Worm (Caenorhabditis elegans) whole organism, young adult: Measurements from ENCODE around the gene F36F12.3.

Experiments
- B0336.3 ChIP-seq: fragments of 200-800 bp; sonication (Bioruptor generic); IDR thresholded peaks from 2 replicates; pipeline ENCODE4 v1.3.6; 2022; ENCODE audit warnings: missing genetic modification characterization, missing compliant biosample characterization
- F22D6.2 ChIP-seq: sonication (generic microtip); optimal IDR thresholded peaks from 2 replicates; lab custom pipeline; 2016; ENCODE audit warnings: mild to moderate bottlenecking, missing genetic modification characterization, missing compliant biosample characterization
- F33H1.4 ChIP-seq: fragments of 200-800 bp; sonication (Bioruptor generic); IDR thresholded peaks from 2 replicates; pipeline ENCODE4 v1.3.6; 2022; ENCODE audit warnings: missing genetic modification reagents, missing genetic modification characterization, missing compliant biosample characterization
- F37B4.10 ChIP-seq: fragments of 200-800 bp; sonication (Bioruptor generic); IDR thresholded peaks from 2 replicates; pipeline ENCODE4 v1.3.6; 2022; ENCODE audit warnings: missing genetic modification characterization, missing compliant biosample characterization
- K11D2.4 ChIP-seq: fragments of 200-800 bp; sonication (Bioruptor generic); IDR thresholded peaks from 2 replicates; pipeline ENCODE4 v1.3.6; 2022; ENCODE audit warnings: missing genetic modification reagents, missing genetic modification characterization, missing compliant biosample characterization
- Y53G8AR.9 ChIP-seq: fragments of 200-800 bp; sonication (Bioruptor generic); conservative IDR thresholded peaks from 2 replicates; pipeline ENCODE4 v1.3.6; 2022; ENCODE audit warnings: missing genetic modification reagents, missing genetic modification characterization, missing compliant biosample characterization
- Y79H2A.3 ChIP-seq: fragments of 200-800 bp; sonication (Bioruptor generic); conservative IDR thresholded peaks from 2 replicates; pipeline ENCODE4 v1.3.6; 2022; ENCODE audit warnings: missing genetic modification reagents, missing genetic modification characterization, missing compliant biosample characterization
- ZK185.1 ChIP-seq: sonication (generic microtip); optimal IDR thresholded peaks from 2 replicates; lab custom pipeline; 2016; ENCODE audit warnings: mild to moderate bottlenecking, missing genetic modification characterization, missing compliant biosample characterization; ENCODE audit not compliant: poor library complexity, severe bottlenecking
- aptf-3 ChIP-seq: fragments of 200-800 bp; sonication (Bioruptor generic); IDR thresholded peaks from 2 replicates; pipeline ENCODE4 v1.3.6; 2022; ENCODE audit warnings: missing genetic modification characterization, missing compliant biosample characterization
- athp-1 ChIP-seq: sonication (generic microtip); optimal IDR thresholded peaks from 2 replicates; lab custom pipeline; 2017; ENCODE audit warnings: mild to moderate bottlenecking, missing genetic modification characterization, missing compliant biosample characterization
- attf-5 ChIP-seq: fragments of 200-800 bp; sonication (Bioruptor generic); optimal IDR thresholded peaks from 2 replicates; lab custom pipeline; 2018; ENCODE audit warnings: mild to moderate bottlenecking, missing genetic modification characterization, missing compliant biosample characterization
- attf-6 ChIP-seq: fragments of 200-800 bp; sonication (Bioruptor generic); IDR thresholded peaks from 2 replicates; pipeline ENCODE4 v1.3.6; 2022; ENCODE audit warnings: missing genetic modification reagents, missing genetic modification characterization, missing compliant biosample characterization
- ccch-3 ChIP-seq: fragments of 200-800 bp; sonication (Bioruptor generic); optimal IDR thresholded peaks from 2 replicates; lab custom pipeline; 2018; ENCODE audit warnings: mild to moderate bottlenecking, missing genetic modification characterization, missing compliant biosample characterization
- cebp-2 ChIP-seq: fragments of 200-800 bp; sonication (Bioruptor generic); IDR thresholded peaks from 2 replicates; pipeline ENCODE4 v1.3.6; 2022; ENCODE audit warnings: missing genetic modification characterization, missing compliant biosample characterization
- ceh-100 ChIP-seq: fragments of 200-800 bp; sonication (Bioruptor generic); IDR thresholded peaks from 2 replicates; pipeline ENCODE4 v1.3.6; 2022; ENCODE audit warnings: missing genetic modification reagents, missing genetic modification characterization, missing compliant biosample characterization
- ceh-27 ChIP-seq: fragments of 200-800 bp; sonication (Bioruptor generic); optimal IDR thresholded peaks from 2 replicates; lab custom pipeline; 2018; ENCODE audit warnings: mild to moderate bottlenecking, missing genetic modification characterization, moderate library complexity, missing compliant biosample characterization
- ceh-40 ChIP-seq: fragments of 200-800 bp; sonication (Bioruptor generic); IDR thresholded peaks from 2 replicates; pipeline ENCODE4 v1.3.6; 2022; ENCODE audit warnings: missing genetic modification characterization, missing compliant biosample characterization
- ceh-58 ChIP-seq: fragments of 200-800 bp; sonication (Bioruptor generic); IDR thresholded peaks from 2 replicates; pipeline ENCODE4 v1.3.6; 2022; ENCODE audit warnings: missing genetic modification characterization, missing compliant biosample characterization
- ceh-79 ChIP-seq: sonication (generic microtip); optimal IDR thresholded peaks from 2 replicates; lab custom pipeline; 2017; ENCODE audit warnings: mild to moderate bottlenecking, missing genetic modification characterization, missing compliant biosample characterization
- chd-7 ChIP-seq: sonication (generic microtip); optimal IDR thresholded peaks from 2 replicates; lab custom pipeline; 2016; ENCODE audit warnings: mild to moderate bottlenecking, missing genetic modification characterization, moderate library complexity, missing compliant biosample characterization
- dox-1 ChIP-seq: fragments of 200-800 bp; sonication (Bioruptor generic); IDR thresholded peaks from 2 replicates; pipeline ENCODE4 v1.3.6; 2022; ENCODE audit warnings: missing genetic modification reagents, missing genetic modification characterization, missing compliant biosample characterization
- dpff-1 ChIP-seq: sonication (generic microtip); optimal IDR thresholded peaks from 2 replicates; lab custom pipeline; 2017; ENCODE audit warnings: mild to moderate bottlenecking, missing genetic modification characterization, missing compliant biosample characterization
- egl-44 ChIP-seq: fragments of 200-800 bp; sonication (Bioruptor generic); IDR thresholded peaks from 2 replicates; pipeline ENCODE4 v1.3.6; 2022; ENCODE audit warnings: missing genetic modification reagents, missing genetic modification characterization, missing compliant biosample characterization
- egrh-3 ChIP-seq: fragments of 200-800 bp; sonication (Bioruptor generic); IDR thresholded peaks from 2 replicates; pipeline ENCODE4 v1.3.6; 2022; ENCODE audit warnings: missing genetic modification reagents, missing genetic modification characterization, missing compliant biosample characterization
- fkh-3 ChIP-seq: sonication (generic microtip); optimal IDR thresholded peaks from 2 replicates; lab custom pipeline; 2016; ENCODE audit warnings: mild to moderate bottlenecking, missing genetic modification characterization, missing compliant biosample characterization
- gei-17 ChIP-seq: fragments of 200-800 bp; sonication (Bioruptor generic); optimal IDR thresholded peaks from 2 replicates; lab custom pipeline; 2018; ENCODE audit warnings: mild to moderate bottlenecking, missing genetic modification characterization, missing compliant biosample characterization
- hlh-26 ChIP-seq: fragments of 200-800 bp; sonication (Bioruptor generic); conservative IDR thresholded peaks from 2 replicates; pipeline ENCODE4 v1.3.6; 2022; ENCODE audit warnings: missing genetic modification reagents, missing genetic modification characterization, missing compliant biosample characterization
- let-607 ChIP-seq, 2 experiments: fragments of 200-800 bp in 1 of 2; sonication (Bioruptor generic) in 1 of 2; sonication (generic microtip) in 1 of 2; optimal IDR thresholded peaks; 2 replicates each; lab custom pipeline; 2016 to 2018; ENCODE audit warnings: mild to moderate bottlenecking in 2 of 2, missing compliant biosample characterization in 2 of 2, missing genetic modification characterization in 2 of 2, moderate library complexity in 2 of 2, missing genotype in 1 of 2
- lin-35 ChIP-seq, 3 experiments: fragments of 150-350 bp in 2 of 3; sonication (generic microtip) in 1 of 3; optimal IDR thresholded peaks; 2 replicates each; lab custom pipeline; 2014 to 2018; ENCODE audit warnings: missing biosample characterization in 3 of 3, missing genetic modification characterization in 3 of 3, missing genetic modification reagents in 3 of 3
- madf-10 ChIP-seq: sonication (generic microtip); optimal IDR thresholded peaks from 2 replicates; lab custom pipeline; 2016; ENCODE audit warnings: mild to moderate bottlenecking, missing genetic modification characterization, missing compliant biosample characterization
- madf-6 ChIP-seq: fragments of 200-800 bp; sonication (Bioruptor generic); IDR thresholded peaks from 2 replicates; pipeline ENCODE4 v1.3.6; 2022; ENCODE audit warnings: missing genetic modification reagents, missing genetic modification characterization, missing compliant biosample characterization
- madf-8 ChIP-seq: fragments of 200-800 bp; sonication (Bioruptor generic); conservative IDR thresholded peaks from 2 replicates; pipeline ENCODE4 v1.3.6; 2022; ENCODE audit warnings: missing genetic modification reagents, missing genetic modification characterization, missing compliant biosample characterization
- mcd-1 ChIP-seq: fragments of 200-800 bp; sonication (Bioruptor generic); IDR thresholded peaks from 2 replicates; pipeline ENCODE4 v1.3.6; 2022; ENCODE audit warnings: missing genetic modification reagents, missing genetic modification characterization, missing compliant biosample characterization
- mes-4 ChIP-seq: sonication (generic microtip); optimal IDR thresholded peaks from 2 replicates; lab custom pipeline; 2016; ENCODE audit warnings: missing genotype, missing genetic modification characterization, missing compliant biosample characterization
- pbrm-1 ChIP-seq: fragments of 200-800 bp; sonication (Bioruptor generic); IDR thresholded peaks from 2 replicates; pipeline ENCODE4 v1.3.6; 2022; ENCODE audit warnings: missing genetic modification reagents, missing genetic modification characterization, missing compliant biosample characterization
- pha-4 ChIP-seq: fragments of 150-350 bp; sonication (generic microtip); optimal IDR thresholded peaks from 2 replicates; lab custom pipeline; 2014; ENCODE audit warnings: missing biosample characterization, missing genetic modification reagents, missing genetic modification characterization
- repo-1 ChIP-seq: sonication (generic microtip); optimal IDR thresholded peaks from 2 replicates; lab custom pipeline; 2017; ENCODE audit warnings: mild to moderate bottlenecking, missing genetic modification characterization, missing compliant biosample characterization
- rpc-1 ChIP-seq, 2 experiments: fragments of 150-350 bp in 1 of 2; sonication (generic microtip) in 1 of 2; optimal IDR thresholded peaks; 2 replicates each; lab custom pipeline; 2014 to 2018; ENCODE audit warnings: missing biosample characterization in 1 of 2, missing genetic modification characterization in 1 of 2, missing genetic modification reagents in 1 of 2, missing genotype in 1 of 2
- snpc-1.1 ChIP-seq: sonication (generic microtip); optimal IDR thresholded peaks from 2 replicates; lab custom pipeline; 2017; ENCODE audit warnings: missing genetic modification characterization, mild to moderate bottlenecking, missing compliant biosample characterization, antibody characterized with exemption, moderate library complexity, missing genotype, missing genetic modification reagents; ENCODE audit not compliant: insufficient read depth
- tbp1 ChIP-seq: fragments of 200-800 bp; sonication (Bioruptor generic); optimal IDR thresholded peaks from 2 replicates; lab custom pipeline; 2018; ENCODE audit warnings: mild to moderate bottlenecking, missing genetic modification characterization, missing compliant biosample characterization
- zfh-2 ChIP-seq: fragments of 200-800 bp; sonication (Bioruptor generic); conservative IDR thresholded peaks from 2 replicates; pipeline ENCODE4 v1.3.6; 2022; ENCODE audit warnings: missing genetic modification reagents, missing genetic modification characterization, missing compliant biosample characterization
- ztf-18 ChIP-seq: sonication (generic microtip); optimal IDR thresholded peaks from 2 replicates; lab custom pipeline; 2016; ENCODE audit warnings: missing genotype, mild to moderate bottlenecking, missing genetic modification characterization, missing compliant biosample characterization
- ztf-25 ChIP-seq: fragments of 200-800 bp; sonication (Bioruptor generic); IDR thresholded peaks from 2 replicates; pipeline ENCODE4 v1.3.6; 2022; ENCODE audit warnings: missing genetic modification reagents, missing genetic modification characterization, missing compliant biosample characterization
- ztf-28 ChIP-seq: fragments of 200-800 bp; sonication (Bioruptor generic); IDR thresholded peaks from 2 replicates; pipeline ENCODE4 v1.3.6; 2022; ENCODE audit warnings: missing genetic modification reagents, missing genetic modification characterization, missing compliant biosample characterization

The F36F12.3 gene

DNA sequence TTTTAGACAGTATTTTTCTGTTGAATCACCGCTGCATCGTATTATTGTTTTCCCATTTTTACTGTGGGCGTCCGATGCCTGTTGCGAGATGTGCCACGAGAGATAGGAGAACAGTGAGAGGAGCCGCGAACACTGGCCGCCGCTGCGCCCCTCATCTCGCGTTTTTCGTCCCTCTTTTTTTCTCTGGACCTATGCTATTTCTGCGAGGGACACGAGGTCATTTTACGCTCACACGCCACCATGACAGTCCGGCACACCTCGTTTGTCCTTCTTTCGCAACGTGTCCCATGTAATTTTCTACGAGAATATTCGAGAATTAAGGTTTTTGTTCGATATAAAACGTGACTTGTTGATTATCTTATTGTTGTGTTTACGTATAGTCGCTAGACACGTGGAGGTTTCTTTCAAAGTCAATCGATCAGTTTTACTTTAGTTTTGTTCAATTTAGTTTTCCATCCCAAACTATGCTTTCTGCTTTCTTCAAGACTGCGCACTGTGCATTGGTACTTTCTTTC lies 17.6 kb upstream of the F36F12.3 start, which contains the start of gene lbp-9 (continued):
- peak; percentile 94 for TF ChIP-seq zfh-2 (GFP tag; lab: Robert Waterston, UW)
- TF ChIP-seq egl-44 (GFP tag; lab: Robert Waterston, UW) = peak; percentile 43; the same call in 1 of the 2 replicates
- TF ChIP-seq attf-5 (GFP tag; lab: Kevin White, UChicago) = peak; percentile 79
- TF ChIP-seq repo-1 = no peak
- peak; percentile 44 for TF ChIP-seq ztf-18
- TF ChIP-seq F22D6.2 = no peak
- 0 out of 2 replicates have a peak, but pooled peaks have one; percentile 61 for TF ChIP-seq K11D2.4 (GFP tag; lab: Robert Waterston, UW)
- TF ChIP-seq pbrm-1 (GFP tag; lab: Robert Waterston, UW) = 0 out of 2 replicates have a peak, but pooled peaks have one; percentile 67
- TF ChIP-seq gei-17 (GFP tag; lab: Kevin White, UChicago) = peak; percentile 1
- no peak for TF ChIP-seq rpc-1 (optimal IDR thresholded peaks at IDR 0.05; lab: Kevin White, UChicago)
- no peak for TF ChIP-seq rpc-1 (tag; optimal IDR thresholded peaks at IDR 0.05; lab: Kevin White, UChicago)
- TF ChIP-seq ceh-100 (GFP tag; lab: Robert Waterston, UW) = no peak
- TF ChIP-seq mcd-1 (GFP tag; lab: Robert Waterston, UW) = peak; percentile 19; the same call in 1 of the 2 replicates
- no peak for TF ChIP-seq fkh-3 (tag; lab: Kevin White, UChicago)
- no peak for TF ChIP-seq attf-6
- peak; percentile 36 for TF ChIP-seq chd-7 (tag; lab: Kevin White, UChicago)
- TF ChIP-seq, all 124 proteins: peak for 32

DNA sequence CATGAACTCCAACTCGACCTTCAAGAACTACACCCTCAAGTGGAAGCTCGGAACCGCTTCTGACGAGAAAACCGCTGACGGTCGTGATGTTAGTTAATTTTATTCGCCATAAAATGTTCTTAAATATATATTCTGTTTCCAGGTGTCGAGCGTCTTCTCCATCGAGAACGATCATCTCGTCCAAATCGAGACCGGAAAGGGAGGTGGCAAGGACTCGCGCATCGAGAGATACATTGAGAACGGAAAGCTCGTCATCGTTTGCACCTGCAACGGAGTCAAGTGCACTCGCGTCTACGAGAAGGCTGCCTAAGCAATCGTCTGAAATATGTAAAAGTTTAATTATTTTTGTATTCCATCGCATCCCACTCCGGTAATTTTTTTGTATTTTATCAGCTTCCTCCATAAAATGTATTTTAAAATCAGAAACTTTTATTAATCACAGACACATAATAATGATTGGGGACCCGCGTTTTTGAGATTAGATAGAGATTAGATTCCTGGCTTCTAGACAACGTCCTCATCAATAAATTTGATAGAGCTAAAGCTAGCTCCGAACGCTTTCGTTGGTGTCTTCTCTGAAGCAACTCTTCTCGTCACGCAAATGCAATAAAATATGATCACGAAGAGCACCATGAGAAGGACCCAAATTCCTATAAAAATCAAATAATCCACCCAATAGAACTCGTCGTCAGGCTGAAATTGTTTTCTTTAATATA lies 16.7 kb upstream of the F36F12.3 start:
- TF ChIP-seq egrh-3 (GFP tag; lab: Robert Waterston, UW) (no peak), ceh-40 (GFP tag; lab: Robert Waterston, UW) (no peak), Y79H2A.3 (no peak), madf-10 (no peak), snpc-1.1 (tag; lab: Kevin White, UChicago) (no peak), attf-5 (GFP tag; lab: Kevin White, UChicago) (no peak), egl-44 (GFP tag; lab: Robert Waterston, UW) (no peak), cebp-2 (no peak), F33H1.4 (GFP tag; lab: Robert Waterston, UW) (0 out of 2 replicates have a peak, but pooled peaks have one; percentile 7), chd-7 (tag; lab: Kevin White, UChicago) (no peak), ceh-58 (GFP tag; lab: Robert Waterston, UW) (no peak), dpff-1 (tag; lab: Kevin White, UChicago) (no peak), hlh-26 (GFP tag; lab: Robert Waterston, UW) (no peak), ztf-28 (no peak), ztf-25 (GFP tag; lab: Robert Waterston, UW) (no peak), madf-6 (GFP tag; lab: Robert Waterston, UW) (peak; percentile 50), F22D6.2 (no peak), Y53G8AR.9 (no peak), let-607 (tag; optimal IDR thresholded peaks at IDR 0.05; lab: Kevin White, UChicago) (no peak), F37B4.10 (GFP tag; lab: Robert Waterston, UW) (no peak), madf-8 (GFP tag; lab: Robert Waterston, UW) (no peak), ZK185.1 (tag; lab: Kevin White, UChicago) (no peak), pha-4 (tag; lab: Kevin White, UChicago) (no peak), B0336.3 (GFP tag; lab: Robert Waterston, UW) (no peak), athp-1 (tag; lab: Kevin White, UChicago) (no peak), ceh-79 (tag; lab: Kevin White, UChicago) (no peak), dox-1 (peak; percentile 32; the same call in 1 of the 2 replicates), ceh-27 (GFP tag; lab: Kevin White, UChicago) (no peak), aptf-3 (GFP tag; lab: Robert Waterston, UW) (no peak), tbp1 (GFP tag; lab: Kevin White, UChicago) (peak; percentile 8), ztf-18 (no peak), lin-35 (GFP tag; optimal IDR thresholded peaks at IDR 0.05; lab: Kevin White, UChicago) (no peak), mes-4 (tag; lab: Kevin White, UChicago) (no peak), ccch-3 (GFP tag; lab: Kevin White, UChicago) (no peak), attf-6 (0 out of 2 replicates have a peak, but pooled peaks have one; percentile 40)
